Fruit fly (Drosophila melanogaster): ENCODE data around the gene Nrx-IV.

- TF ChIP-seq ss (GFP tag; optimal IDR thresholded peaks at IDR 0.05) (no peak), salr (GFP tag; optimal IDR thresholded peaks at IDR 0.05) (no peak), Eip75B (GFP tag; optimal IDR thresholded peaks at IDR 0.05) (no peak), CG11294 (GFP tag; IDR thresholded peaks at IDR 0.05) (no peak), CG31627 (GFP tag; optimal IDR thresholded peaks at IDR 0.05) (no peak), net (GFP tag; optimal IDR thresholded peaks at IDR 0.05) (no peak), CG6163 (GFP tag; IDR thresholded peaks at IDR 0.05) (no peak), CG1621 (tag; optimal IDR thresholded peaks at IDR 0.05) (no peak)
Measured at dm6 chr3L:12127294-12128029, 18.9 kb upstream of the Nrx-IV start, which contains the start of the genes Ir68b and CG34241.
